Fruit fly (Drosophila melanogaster) whole organism, pupa: Measurements from ENCODE around the gene VhaSFD.

Experiments
- CG14655 ChIP-seq: fragments of 200-800 bp; sonication (Bioruptor generic); optimal IDR thresholded peaks from 3 replicates; lab custom pipeline; 2017; ENCODE audit warnings: mild to moderate bottlenecking, missing biosample characterization, missing genetic modification reagents, missing genetic modification characterization
- CG17806 ChIP-seq: fragments of 200-800 bp; sonication (Bioruptor generic); optimal IDR thresholded peaks from 2 replicates; lab custom pipeline; 2018; ENCODE audit warnings: missing biosample characterization, mild to moderate bottlenecking, missing genetic modification characterization, moderate library complexity
- CG8159 ChIP-seq: fragments of 200-800 bp; sonication (Bioruptor generic); optimal IDR thresholded peaks from 3 replicates; lab custom pipeline; 2018; ENCODE audit warnings: missing biosample characterization, mild to moderate bottlenecking, missing genetic modification characterization, moderate library complexity
- EcR ChIP-seq: fragments of 200-800 bp; sonication (Bioruptor generic); optimal IDR thresholded peaks from 3 replicates; lab custom pipeline; 2019; ENCODE audit warnings: missing biosample characterization, missing genetic modification characterization, mild to moderate bottlenecking, moderate library complexity, missing genetic modification reagents
- Pif1A ChIP-seq: fragments of 200-800 bp; sonication (Bioruptor generic); optimal IDR thresholded peaks from 3 replicates; lab custom pipeline; 2016; ENCODE audit warnings: missing biosample characterization, missing genetic modification characterization
- Snoo ChIP-seq: fragments of 200-800 bp; sonication (Bioruptor generic); optimal IDR thresholded peaks from 3 replicates; lab custom pipeline; 2017; ENCODE audit warnings: missing biosample characterization, mild to moderate bottlenecking, missing genetic modification characterization, inconsistent platforms
- rn ChIP-seq: fragments of 200-800 bp; sonication (Bioruptor generic); IDR thresholded peaks from 2 replicates; pipeline ENCODE4 v1.3.6; 2022; ENCODE audit warnings: missing biosample characterization, missing genetic modification characterization

DNA sequence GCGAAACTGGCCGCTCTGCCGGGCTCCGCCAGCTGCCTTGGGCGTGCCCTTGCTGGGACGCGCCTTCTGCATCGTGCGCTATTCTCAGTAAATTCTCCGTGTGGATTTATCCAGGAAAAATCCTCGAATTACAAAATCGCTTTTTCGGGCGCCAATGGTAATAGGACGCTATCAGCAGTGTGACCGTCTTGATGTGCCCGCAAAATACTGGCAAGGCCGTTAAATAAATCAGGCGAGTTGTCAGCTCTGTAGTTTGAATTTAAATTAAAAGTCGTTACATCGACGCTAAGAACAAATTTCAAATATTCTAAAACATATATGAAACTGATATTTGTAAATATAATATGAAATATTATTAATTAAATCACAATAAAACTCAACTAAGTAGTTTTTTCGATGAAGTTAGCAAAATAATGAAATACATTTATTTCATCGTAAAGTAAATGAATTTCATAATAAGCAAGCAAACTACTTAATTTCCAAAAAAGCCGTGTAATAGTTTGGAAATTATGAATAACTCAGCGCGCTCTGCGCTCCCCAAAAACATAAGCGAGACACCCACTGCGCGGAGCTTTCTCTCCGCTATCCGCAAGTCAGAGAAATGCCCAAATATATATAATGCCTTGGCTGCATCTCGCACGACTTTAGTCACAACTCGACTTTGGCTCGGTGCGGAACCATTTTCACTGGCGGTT lies 10.7 kb upstream of the VhaSFD start, which contains the start of the genes glu and ChLD3:
- TF ChIP-seq CG17806 (no peak), CG14655 (no peak), EcR (GFP tag; lab: Kevin White, UChicago) (no peak), rn (no peak), CG8159 (no peak), Snoo (tag; lab: Kevin White, UChicago) (no peak), Pif1A (no peak)
